Fruit fly (Drosophila melanogaster) whole organism, embryonic: ENCODE measurements around the gene Vinc.

ENCODE experiments used
- Asciz ChIP-seq: fragments of 200-800 bp; sonication (Bioruptor generic); optimal IDR thresholded peaks from 2 replicates; lab custom pipeline; 2017; ENCODE audit warnings: missing biosample characterization, mild to moderate bottlenecking, missing genetic modification characterization, missing genetic modification reagents
- CG14860 ChIP-seq: fragments of 200-800 bp; sonication (Bioruptor generic); IDR thresholded peaks from 3 replicates; pipeline ENCODE4 v1.3.6; 2022; ENCODE audit warnings: missing biosample characterization, missing genetic modification characterization; ENCODE audit not compliant: partially characterized antibody
- Doc2 ChIP-seq: fragments of 200-800 bp; sonication (Bioruptor generic); IDR thresholded peaks from 2 replicates; pipeline ENCODE4 v1.3.6; 2022; ENCODE audit warnings: missing biosample characterization, missing genetic modification characterization
- lola ChIP-seq, 3 experiments: fragments of >200 bp in 2 of 3; fragments of 200-800 bp in 1 of 3; sonication (Bioruptor generic) in 1 of 3; optimal IDR thresholded peaks; 2 replicates each; lab custom pipeline; 2017 to 2019; ENCODE audit warnings: missing biosample characterization in 3 of 3, missing genetic modification characterization in 3 of 3, mild to moderate bottlenecking in 1 of 3, moderate library complexity in 1 of 3
- pita ChIP-seq: fragments of 200-800 bp; sonication (Bioruptor generic); optimal IDR thresholded peaks from 2 replicates; lab custom pipeline; 2017; ENCODE audit warnings: missing biosample characterization, mild to moderate bottlenecking, missing genetic modification characterization
- pnt ChIP-seq: fragments of 200-800 bp; sonication (Bioruptor generic); optimal IDR thresholded peaks from 3 replicates; lab custom pipeline; 2016; ENCODE audit warnings: missing biosample characterization, missing genetic modification characterization
- ranshi ChIP-seq: fragments of 200-800 bp; sonication (Bioruptor generic); IDR thresholded peaks from 2 replicates; pipeline ENCODE4 v1.3.6; 2022; ENCODE audit warnings: missing biosample characterization, missing genetic modification characterization
- ttk ChIP-seq: fragments of 200-800 bp; sonication (Bioruptor generic); IDR thresholded peaks from 2 replicates; pipeline ENCODE4 v2.1.2; 2022; ENCODE audit warnings: missing biosample characterization, missing genetic modification characterization
- vnd ChIP-seq: fragments of 200-800 bp; sonication (Bioruptor generic); IDR thresholded peaks from 3 replicates; pipeline ENCODE4 v1.3.6; 2022; ENCODE audit warnings: missing biosample characterization, missing genetic modification characterization; ENCODE audit not compliant: partially characterized antibody

DNA sequence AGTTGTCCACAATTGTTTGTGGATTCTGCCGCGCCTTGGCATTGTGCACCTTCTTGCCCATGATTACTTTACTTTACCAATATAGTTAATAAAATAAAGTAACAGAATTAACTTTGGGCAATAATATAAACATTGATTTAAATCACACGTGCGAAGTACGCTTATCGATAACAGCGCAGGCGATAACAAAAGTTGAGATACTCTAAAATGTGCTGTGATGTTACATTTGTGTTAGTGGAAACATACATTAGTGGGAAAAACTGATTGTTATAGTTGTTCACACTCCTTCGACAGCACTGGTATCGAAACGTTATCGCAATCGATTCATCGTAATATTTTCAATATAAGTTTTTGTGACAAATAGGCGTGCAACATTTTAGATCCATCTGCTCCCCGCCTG lies 19.5 kb upstream of the Vinc start, which contains the start of gene kz:
- peak; percentile 98 for TF ChIP-seq CG14860 (GFP tag; lab: Robert Waterston, UW)
- no peak for TF ChIP-seq ranshi (GFP tag; lab: Robert Waterston, UW)
- no peak for TF ChIP-seq ttk (GFP tag; lab: Robert Waterston, UW)
- no peak for TF ChIP-seq Doc2
- TF ChIP-seq vnd (GFP tag; lab: Robert Waterston, UW): peak; percentile 95
- TF ChIP-seq Asciz (GFP tag; lab: Kevin White, UChicago): no peak
- TF ChIP-seq lola (GFP tag; optimal IDR thresholded peaks at IDR 0.05; lab: Kevin White, UChicago): no peak
- no peak for TF ChIP-seq pita (GFP tag; lab: Kevin White, UChicago)
- TF ChIP-seq pnt (GFP tag; lab: Kevin White, UChicago): no peak
